Worm (Caenorhabditis elegans) whole organism, young adult: ENCODE results near the gene B0244.15.

Source experiments
- B0336.3 ChIP-seq: fragments of 200-800 bp; sonication (Bioruptor generic); IDR thresholded peaks from 2 replicates; pipeline ENCODE4 v1.3.6; 2022; ENCODE audit warnings: missing genetic modification characterization, missing compliant biosample characterization
- F10E7.11 ChIP-seq: sonication (generic microtip); optimal IDR thresholded peaks from 2 replicates; lab custom pipeline; 2017; ENCODE audit warnings: mild to moderate bottlenecking, missing genetic modification characterization, moderate library complexity, missing compliant biosample characterization
- F22D6.2 ChIP-seq: sonication (generic microtip); optimal IDR thresholded peaks from 2 replicates; lab custom pipeline; 2016; ENCODE audit warnings: mild to moderate bottlenecking, missing genetic modification characterization, missing compliant biosample characterization
- F49E8.2 ChIP-seq: sonication (generic microtip); optimal IDR thresholded peaks from 3 replicates; lab custom pipeline; 2017; ENCODE audit warnings: missing genetic modification characterization, mild to moderate bottlenecking, missing compliant biosample characterization, antibody characterized with exemption, moderate library complexity; ENCODE audit not compliant: insufficient read depth
- F52B5.7 ChIP-seq: sonication (generic microtip); optimal IDR thresholded peaks from 2 replicates; lab custom pipeline; 2016; ENCODE audit warnings: mild to moderate bottlenecking, missing genetic modification characterization, missing compliant biosample characterization
- K12H6.12 ChIP-seq: fragments of 200-800 bp; sonication (Bioruptor generic); optimal IDR thresholded peaks from 2 replicates; lab custom pipeline; 2018; ENCODE audit warnings: mild to moderate bottlenecking, missing genetic modification characterization, missing compliant biosample characterization
- ama-1 ChIP-seq, 3 experiments: fragments of 150-350 bp in 1 of 3; sonication (generic microtip) in 2 of 3; optimal IDR thresholded peaks; 2 replicates each; lab custom pipeline; 2014 to 2018; ENCODE audit warnings: missing biosample characterization in 2 of 3, missing genetic modification characterization in 2 of 3, missing genetic modification reagents in 2 of 3
- ceh-79 ChIP-seq: sonication (generic microtip); optimal IDR thresholded peaks from 2 replicates; lab custom pipeline; 2017; ENCODE audit warnings: mild to moderate bottlenecking, missing genetic modification characterization, missing compliant biosample characterization
- chd-7 ChIP-seq: sonication (generic microtip); optimal IDR thresholded peaks from 2 replicates; lab custom pipeline; 2016; ENCODE audit warnings: mild to moderate bottlenecking, missing genetic modification characterization, moderate library complexity, missing compliant biosample characterization
- let-526 ChIP-seq: fragments of 200-800 bp; sonication (Bioruptor generic); IDR thresholded peaks from 2 replicates; pipeline ENCODE4 v1.3.6; 2022; ENCODE audit warnings: missing genetic modification reagents, missing genetic modification characterization, missing compliant biosample characterization
- mel-28 ChIP-seq: sonication (generic microtip); optimal IDR thresholded peaks from 2 replicates; lab custom pipeline; 2016; ENCODE audit warnings: borderline replicate concordance, mild to moderate bottlenecking, missing genetic modification characterization, missing compliant biosample characterization
- nfya-1 ChIP-seq: sonication (generic microtip); optimal IDR thresholded peaks from 2 replicates; lab custom pipeline; 2017; ENCODE audit warnings: antibody characterized with exemption, missing compliant biosample characterization, missing genetic modification characterization, borderline replicate concordance; ENCODE audit not compliant: insufficient read depth
- rec-8 ChIP-seq, 2 experiments: sonication (generic microtip); optimal IDR thresholded peaks; 2 replicates each; lab custom pipeline; 2016; ENCODE audit warnings: mild to moderate bottlenecking in 2 of 2, missing genetic modification characterization in 2 of 2, missing genetic modification reagents in 2 of 2, missing genotype in 2 of 2, missing biosample characterization in 1 of 2, missing compliant biosample characterization in 1 of 2, moderate library complexity in 1 of 2
- unc-62 ChIP-seq: fragments of 150-350 bp; optimal IDR thresholded peaks from 2 replicates; lab custom pipeline; 2014; ENCODE audit warnings: missing biosample characterization, missing genetic modification reagents, missing genetic modification characterization

DNA sequence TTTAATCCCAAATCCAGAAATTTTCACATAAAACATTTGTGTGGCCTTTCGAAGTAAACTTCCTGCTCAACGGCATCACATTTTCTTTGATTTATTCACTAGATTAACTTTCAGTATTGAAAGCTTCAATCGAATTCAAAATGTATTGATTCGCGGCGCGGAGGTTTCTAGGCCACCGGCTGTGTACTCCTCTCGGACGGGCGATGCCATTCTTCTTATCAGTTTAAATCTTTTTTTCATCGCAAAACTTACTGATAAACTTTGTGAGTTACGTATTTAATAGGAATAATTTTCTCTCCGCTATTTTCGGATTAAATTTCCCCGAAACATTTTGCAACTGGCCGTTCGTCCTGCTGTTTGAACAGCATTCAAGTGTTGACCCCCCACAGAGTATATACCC lies 21.3 kb upstream of the B0244.15 start:
- TF ChIP-seq rec-8 (tag; optimal IDR thresholded peaks at IDR 0.05; lab: Kevin White, UChicago) (no peak), B0336.3 (GFP tag; lab: Robert Waterston, UW) (no peak), ceh-79 (tag; lab: Kevin White, UChicago) (no peak), F22D6.2 (tag; lab: Kevin White, UChicago) (peak; percentile 25), let-526 (no peak), F52B5.7 (tag; lab: Kevin White, UChicago) (no peak), ama-1 (optimal IDR thresholded peaks at IDR 0.05; lab: Kevin White, UChicago) (no peak), ama-1 (GFP tag; optimal IDR thresholded peaks at IDR 0.05; lab: Kevin White, UChicago) (no peak), nfya-1 (no peak), K12H6.12 (no peak), F10E7.11 (tag; lab: Kevin White, UChicago) (no peak), unc-62 (GFP tag; lab: Kevin White, UChicago) (no peak), F49E8.2 (tag; lab: Kevin White, UChicago) (no peak), mel-28 (tag; lab: Kevin White, UChicago) (no peak), chd-7 (tag; lab: Kevin White, UChicago) (peak; percentile 20)
